Worm (Caenorhabditis elegans): Measurements from ENCODE around the gene F14H8.2.

Gene F14H8.2

ce11 chrV:15063987-15064386 lies 43.9 kb upstream of the F14H8.2 start, which contains the start of gene rap-2:
Gene rap-2 (minus strand): TSS chrV:15064087.
- TF ChIP-seq jun-1 (tag; optimal IDR thresholded peaks at IDR 0.05) = no peak
- TF ChIP-seq mdt-29 (GFP tag; IDR thresholded peaks at IDR 0.05) = no peak
- no peak for TF ChIP-seq madf-5 (GFP tag; IDR thresholded peaks at IDR 0.05)
- TF ChIP-seq ama-1 (optimal IDR thresholded peaks at IDR 0.05) = no peak
- TF ChIP-seq saeg-2 (GFP tag; IDR thresholded peaks at IDR 0.05) = no peak
- TF ChIP-seq ztf-7 (tag; optimal IDR thresholded peaks at IDR 0.05) = no peak
- TF ChIP-seq mxl-3 (GFP tag; optimal IDR thresholded peaks at IDR 0.05) = no peak
- TF ChIP-seq set-16 (GFP tag; IDR thresholded peaks at IDR 0.05) = no peak

ce11 chrV:15060595-15060994 lies 40.5 kb upstream of the F14H8.2 start:
- TF ChIP-seq unc-62 (GFP tag; optimal IDR thresholded peaks at IDR 0.05 in 1 of 2) = peak in 1 of 2 experiments; percentile 18
- no peak for TF ChIP-seq unc-62 (tag; optimal IDR thresholded peaks at IDR 0.05)
- TF ChIP-seq aha-1 (tag) = peak; percentile 73
- no peak for TF ChIP-seq ceh-32 (tag; optimal IDR thresholded peaks at IDR 0.05; ENCODE audit: poor library complexity)

ce11 chrV:15059534-15059933 lies 39.4 kb upstream of the F14H8.2 start, which contains the start of the genes mcm-3 and C25D7.15:
Gene mcm-3 (minus strand): TSS chrV:15059599.
Gene C25D7.15 (plus strand): TSS chrV:15059808.
- TF ChIP-seq spr-1 (tag; optimal IDR thresholded peaks at IDR 0.05) (no peak), Y5F2A.4 (GFP tag; optimal IDR thresholded peaks at IDR 0.05) (no peak), unc-39 (tag; optimal IDR thresholded peaks at IDR 0.05) (no peak), set-16 (GFP tag; IDR thresholded peaks at IDR 0.05) (no peak), dmd-8 (GFP tag; IDR thresholded peaks at IDR 0.05) (no peak), mdl-1 (tag; optimal IDR thresholded peaks at IDR 0.05) (no peak), D1046.2 (GFP tag; IDR thresholded peaks at IDR 0.05) (no peak), tag-97 (GFP tag; IDR thresholded peaks at IDR 0.05) (no peak), mep-1 (tag; optimal IDR thresholded peaks at IDR 0.05) (no peak), dpl-1 (GFP tag; optimal IDR thresholded peaks at IDR 0.05) (peak; percentile 85), daf-8 (GFP tag; IDR thresholded peaks at IDR 0.05) (no peak), ceh-28 (tag; optimal IDR thresholded peaks at IDR 0.05) (no peak), ZK337.2 (GFP tag; IDR thresholded peaks at IDR 0.05) (no peak), ctbp-1 (GFP tag; IDR thresholded peaks at IDR 0.05) (no peak), Y48G9A.11 (GFP tag; IDR thresholded peaks at IDR 0.05) (no peak), lin-1 (GFP tag; IDR thresholded peaks at IDR 0.05) (no peak), lin-29 (GFP tag; IDR thresholded peaks at IDR 0.05) (no peak), egl-27 (tag; optimal IDR thresholded peaks at IDR 0.05) (no peak), unc-62 (GFP tag; optimal IDR thresholded peaks at IDR 0.05 in 1 of 2) (no peak), unc-62 (tag; optimal IDR thresholded peaks at IDR 0.05) (no peak), daf-12 (tag; optimal IDR thresholded peaks at IDR 0.05) (no peak), dmd-9 (GFP tag; IDR thresholded peaks at IDR 0.05) (no peak), ceh-20 (GFP tag; IDR thresholded peaks at IDR 0.05) (no peak), daf-16 (GFP tag; optimal IDR thresholded peaks at IDR 0.05) (no peak), daf-16 (tag; optimal IDR thresholded peaks at IDR 0.05) (peak; percentile 70), aly-2 (tag; optimal IDR thresholded peaks at IDR 0.05) (no peak), mxl-2 (GFP tag; conservative IDR thresholded peaks at IDR 0.05) (no peak), attf-4 (tag; optimal IDR thresholded peaks at IDR 0.05) (no peak), ceh-44 (GFP tag; IDR thresholded peaks at IDR 0.05) (no peak), gei-8 (GFP tag; optimal IDR thresholded peaks at IDR 0.05) (no peak), tra-1 (GFP tag; IDR thresholded peaks at IDR 0.05) (no peak), daf-19 (GFP tag; conservative IDR thresholded peaks at IDR 0.05) (no peak), T26A8.4 (GFP tag; IDR thresholded peaks at IDR 0.05) (no peak), snpc-4 (tag; optimal IDR thresholded peaks at IDR 0.05) (no peak), egl-43 (GFP tag; IDR thresholded peaks at IDR 0.05) (no peak), aha-1 (tag) (no peak), nhr-6 (tag; optimal IDR thresholded peaks at IDR 0.05) (peak; percentile 79), T20F7.1 (GFP tag; optimal IDR thresholded peaks at IDR 0.05) (no peak), fos-1 (tag; optimal IDR thresholded peaks at IDR 0.05) (no peak), nhr-102 (tag; optimal IDR thresholded peaks at IDR 0.05) (no peak), madf-9 (GFP tag; conservative IDR thresholded peaks at IDR 0.05) (no peak), nhr-48 (tag; optimal IDR thresholded peaks at IDR 0.05) (peak; percentile 12)
